Fruit fly (Drosophila melanogaster): ENCODE data around the gene tHMG1.
A peak's percentile ranks its signal among the peaks of the same experiment; 100 is the strongest.

tHMG1 gene

DNA sequence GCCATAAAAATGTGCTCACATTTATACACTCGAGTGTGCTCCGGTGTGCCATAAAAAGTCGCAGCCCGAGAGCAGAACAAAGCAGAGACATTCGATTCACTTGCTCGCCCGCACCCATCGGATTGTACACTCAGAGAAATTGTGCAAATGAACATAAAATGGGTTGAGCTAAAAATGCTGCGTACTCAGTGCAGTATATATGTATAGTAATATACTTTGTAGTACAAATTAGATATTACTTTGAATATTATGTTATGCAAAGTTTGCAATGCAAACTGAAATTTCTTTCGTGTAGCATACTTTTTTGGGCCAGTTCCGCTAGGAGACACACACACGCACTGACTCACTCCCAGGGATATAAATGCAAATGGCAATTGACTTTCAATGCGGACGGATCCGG, 12.0 kb downstream of the tHMG1 start:
- TF ChIP-seq Vsx2 (GFP tag; optimal IDR thresholded peaks at IDR 0.05; ENCODE audit: partially characterized antibody), result no peak
- no peak for TF ChIP-seq brk (GFP tag; optimal IDR thresholded peaks at IDR 0.05)
- TF ChIP-seq Dif (GFP tag; optimal IDR thresholded peaks at IDR 0.05; ENCODE audit: partially characterized antibody), result no peak
- no peak for TF ChIP-seq ey (GFP tag; optimal IDR thresholded peaks at IDR 0.05)
- TF ChIP-seq dl (GFP tag; optimal IDR thresholded peaks at IDR 0.05; ENCODE audit: insufficient read depth in 1 of 2, partially characterized antibody in 2 of 2), result no peak
- no peak for TF ChIP-seq foxo (GFP tag; optimal IDR thresholded peaks at IDR 0.05)

DNA sequence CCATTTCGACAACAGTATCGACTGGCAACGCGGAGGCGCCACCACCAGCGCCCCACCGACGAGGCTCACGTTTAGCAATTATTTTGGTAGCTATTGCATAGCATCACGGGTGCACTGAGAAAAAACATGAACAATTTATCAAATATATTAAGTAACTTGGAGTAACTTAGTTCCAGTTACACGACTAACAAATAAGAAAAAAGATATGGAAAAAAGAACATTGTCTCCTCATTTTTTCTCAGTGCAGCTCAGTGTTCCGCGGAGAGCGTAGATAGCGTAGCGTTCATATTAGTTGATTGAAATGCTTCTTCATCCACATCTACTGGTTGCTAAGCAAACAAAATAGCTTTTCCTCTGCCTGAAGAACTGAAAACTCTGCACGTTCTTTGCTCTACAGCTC, 23.8 kb downstream of the tHMG1 start:
- TF ChIP-seq usp (GFP tag; optimal IDR thresholded peaks at IDR 0.05) (no peak), foxo (GFP tag; optimal IDR thresholded peaks at IDR 0.05) (peak in 1 of 2 experiments; percentile 5)

DNA sequence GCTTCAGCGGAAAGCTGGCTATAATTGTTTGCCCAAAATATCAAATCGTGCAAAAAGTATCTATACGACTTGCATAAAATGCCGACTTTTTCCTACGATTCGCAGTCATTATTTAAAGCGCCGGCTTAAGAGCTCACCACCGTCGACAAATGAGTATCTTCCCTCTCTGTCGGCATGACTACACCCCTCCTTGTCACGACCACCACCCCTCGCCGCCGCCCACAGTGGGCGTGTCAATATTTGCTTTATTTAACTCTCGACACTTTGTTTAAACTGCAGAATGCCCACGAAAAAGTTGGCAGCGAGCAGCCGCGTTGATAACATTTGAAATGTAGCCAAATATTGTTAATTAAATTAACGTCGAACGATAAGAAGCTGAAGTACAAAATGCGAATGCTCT, 26.7 kb downstream of the tHMG1 start:
- TF ChIP-seq Dif (GFP tag; optimal IDR thresholded peaks at IDR 0.05; ENCODE audit: partially characterized antibody) (no peak), Jra (GFP tag; optimal IDR thresholded peaks at IDR 0.05) (no peak), Hnf4 (GFP tag; optimal IDR thresholded peaks at IDR 0.05) (peak; percentile 8), CrebA (GFP tag; optimal IDR thresholded peaks at IDR 0.05; ENCODE audit: borderline replicate concordance) (no peak), fru (GFP tag; optimal IDR thresholded peaks at IDR 0.05) (peak; percentile 11), OdsH (GFP tag; optimal IDR thresholded peaks at IDR 0.05) (peak; percentile 53), psq (GFP tag; optimal IDR thresholded peaks at IDR 0.05) (no peak), GATAd (GFP tag; optimal IDR thresholded peaks at IDR 0.05) (peak; percentile 9), dsf (GFP tag; optimal IDR thresholded peaks at IDR 0.05; ENCODE audit: borderline replicate concordance) (no peak), usp (GFP tag; optimal IDR thresholded peaks at IDR 0.05) (no peak), foxo (GFP tag; optimal IDR thresholded peaks at IDR 0.05) (peak in 1 of 2 experiments; percentile 31), woc (GFP tag; optimal IDR thresholded peaks at IDR 0.05) (no peak), Hr83 (GFP tag; optimal IDR thresholded peaks at IDR 0.05; ENCODE audit: poor library complexity, severe bottlenecking) (peak; percentile 71), rgr (GFP tag; optimal IDR thresholded peaks at IDR 0.05) (peak; percentile 60), br (GFP tag; optimal IDR thresholded peaks at IDR 0.05) (peak; percentile 60), jim (GFP tag; optimal IDR thresholded peaks at IDR 0.05) (no peak), h (GFP tag; optimal IDR thresholded peaks at IDR 0.05) (peak; percentile 33), sv (GFP tag; optimal IDR thresholded peaks at IDR 0.05) (no peak), sage (GFP tag; optimal IDR thresholded peaks at IDR 0.05) (no peak), Sp1 (GFP tag; optimal IDR thresholded peaks at IDR 0.05) (peak; percentile 53), Rel (GFP tag; optimal IDR thresholded peaks at IDR 0.05) (no peak), Rel (tag; optimal IDR thresholded peaks at IDR 0.05) (peak; percentile 17), lola (GFP tag; optimal IDR thresholded peaks at IDR 0.05) (no peak), CG32264 (GFP tag; optimal IDR thresholded peaks at IDR 0.05) (no peak)

DNA sequence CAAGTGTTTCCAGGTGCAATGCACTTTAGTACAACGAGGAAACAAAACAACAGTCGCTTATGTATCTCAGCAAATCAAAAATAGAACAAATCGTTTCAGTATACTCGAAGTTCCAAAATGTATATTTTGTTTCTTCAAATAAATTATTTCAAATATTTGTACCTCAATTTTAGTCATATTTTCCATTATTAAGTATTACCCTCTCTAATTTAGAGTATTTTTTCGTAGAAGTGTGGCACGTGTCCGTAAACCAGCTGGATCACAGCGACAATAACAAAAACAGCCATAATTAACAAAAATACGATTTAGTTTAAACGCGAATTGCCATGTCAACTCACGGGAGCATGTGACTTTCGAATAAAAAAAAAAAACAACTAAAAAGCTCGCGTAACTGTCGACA, 27.1 kb downstream of the tHMG1 start:
- TF ChIP-seq tai (GFP tag; optimal IDR thresholded peaks at IDR 0.05) (no peak), rgr (GFP tag; optimal IDR thresholded peaks at IDR 0.05) (no peak), brk (GFP tag; optimal IDR thresholded peaks at IDR 0.05) (no peak), fru (GFP tag; optimal IDR thresholded peaks at IDR 0.05) (no peak), h (GFP tag; optimal IDR thresholded peaks at IDR 0.05) (no peak), Mio (GFP tag; optimal IDR thresholded peaks at IDR 0.05) (no peak), OdsH (GFP tag; optimal IDR thresholded peaks at IDR 0.05) (no peak), CrebA (GFP tag; optimal IDR thresholded peaks at IDR 0.05; ENCODE audit: borderline replicate concordance) (no peak), Hr78 (GFP tag; optimal IDR thresholded peaks at IDR 0.05) (no peak), dmrt93B (GFP tag; optimal IDR thresholded peaks at IDR 0.05) (no peak), N (GFP tag; optimal IDR thresholded peaks at IDR 0.05) (no peak), usp (GFP tag; optimal IDR thresholded peaks at IDR 0.05) (no peak), br (GFP tag; optimal IDR thresholded peaks at IDR 0.05) (no peak), woc (GFP tag; optimal IDR thresholded peaks at IDR 0.05) (no peak), Hnf4 (GFP tag; optimal IDR thresholded peaks at IDR 0.05) (no peak), lola (GFP tag; optimal IDR thresholded peaks at IDR 0.05) (no peak), Dif (GFP tag; optimal IDR thresholded peaks at IDR 0.05; ENCODE audit: partially characterized antibody) (no peak), Vsx2 (GFP tag; optimal IDR thresholded peaks at IDR 0.05; ENCODE audit: partially characterized antibody) (no peak), Jra (GFP tag; optimal IDR thresholded peaks at IDR 0.05) (no peak)
